Fruit fly (Drosophila melanogaster): ENCODE measurements around the gene CG3808.

Gene CG3808

dm6 chr3L:19044589-19045298 is 44.3 kb upstream of the CG3808 start:
- TF ChIP-seq Drgx (GFP tag; IDR thresholded peaks at IDR 0.05) (peak; percentile 8; the same call in 1 of the 2 replicates), CG12659 (GFP tag; optimal IDR thresholded peaks at IDR 0.05) (no peak), NK7.1 (GFP tag; optimal IDR thresholded peaks at IDR 0.05) (peak; percentile 14), zen (tag; optimal IDR thresholded peaks at IDR 0.05) (peak; percentile 22), crol (GFP tag; IDR thresholded peaks at IDR 0.05) (peak; percentile 61), cad (GFP tag; optimal IDR thresholded peaks at IDR 0.05) (peak; percentile 84), E2f2 (GFP tag; IDR thresholded peaks at IDR 0.05) (0 out of 2 replicates have a peak, but pooled peaks have one; percentile 6), CG15479 (GFP tag; optimal IDR thresholded peaks at IDR 0.05) (peak; percentile 82), CG31224 (GFP tag; IDR thresholded peaks at IDR 0.05) (0 out of 2 replicates have a peak, but pooled peaks have one; percentile 46), tna (GFP tag; IDR thresholded peaks at IDR 0.05; ENCODE audit: partially characterized antibody) (0 out of 2 replicates have a peak, but pooled peaks have one; percentile 53), CG31441 (GFP tag; IDR thresholded peaks at IDR 0.05) (no peak), sim (GFP tag; IDR thresholded peaks at IDR 0.05) (0 out of 2 replicates have a peak, but pooled peaks have one; percentile 25), sens-2 (GFP tag; IDR thresholded peaks at IDR 0.05) (no peak), CG16813 (GFP tag; IDR thresholded peaks at IDR 0.05; ENCODE audit: partially characterized antibody) (0 out of 3 replicates have a peak, but pooled peaks have one; percentile 16), sna (GFP tag; IDR thresholded peaks at IDR 0.05; ENCODE audit: partially characterized antibody) (0 out of 2 replicates have a peak, but pooled peaks have one; percentile 30), ssp (GFP tag; IDR thresholded peaks at IDR 0.05) (no peak), CG3065 (GFP tag; optimal IDR thresholded peaks at IDR 0.05) (no peak), Lim3 (GFP tag; IDR thresholded peaks at IDR 0.05) (no peak)

dm6 chr3L:19043464-19044034 is 43.1 kb upstream of the CG3808 start:
- peak; percentile 72 for TF ChIP-seq twi (tag; optimal IDR thresholded peaks at IDR 0.05)
- TF ChIP-seq Stat92E (GFP tag; optimal IDR thresholded peaks at IDR 0.05), result peak in 1 of 3 experiments; percentile 19
- peak; percentile 14 for TF ChIP-seq Med (GFP tag)
- peak; percentile 50 for TF ChIP-seq kni (GFP tag; optimal IDR thresholded peaks at IDR 0.05)
- TF ChIP-seq tll (GFP tag; optimal IDR thresholded peaks at IDR 0.05), result peak in 1 of 2 experiments; percentile 91
- no peak for TF ChIP-seq HLHmδ (GFP tag; optimal IDR thresholded peaks at IDR 0.05)
- peak; percentile 55 for TF ChIP-seq CG17385 (GFP tag; optimal IDR thresholded peaks at IDR 0.05)
- no peak for TF ChIP-seq slbo (GFP tag; IDR thresholded peaks at IDR 0.05)
- TF ChIP-seq zf30C (GFP tag; optimal IDR thresholded peaks at IDR 0.05), result peak; percentile 48
- TF ChIP-seq CG15479 (GFP tag; optimal IDR thresholded peaks at IDR 0.05), result peak; percentile 63
- no peak for TF ChIP-seq CG17829 (tag; optimal IDR thresholded peaks at IDR 0.05)
- TF ChIP-seq CG17186 (GFP tag; optimal IDR thresholded peaks at IDR 0.05), result no peak
- peak; percentile 54 for TF ChIP-seq sqz (GFP tag; optimal IDR thresholded peaks at IDR 0.05)
- peak; percentile 60 for TF ChIP-seq D19A (tag; optimal IDR thresholded peaks at IDR 0.05)
- peak in 1 of 2 experiments; percentile 63 for TF ChIP-seq eve (GFP tag; optimal IDR thresholded peaks at IDR 0.05)
- TF ChIP-seq CG8924 (tag; optimal IDR thresholded peaks at IDR 0.05), result peak; percentile 54
- TF ChIP-seq pros (GFP tag; optimal IDR thresholded peaks at IDR 0.05), result peak; percentile 69
- TF ChIP-seq cg (GFP tag; optimal IDR thresholded peaks at IDR 0.05), result peak; percentile 71
- TF ChIP-seq Ptx1 (GFP tag; IDR thresholded peaks at IDR 0.05), result no peak
- TF ChIP-seq CG2199 (GFP tag; IDR thresholded peaks at IDR 0.05), result peak; percentile 94; the same call in 2 of the 3 replicates
- peak; percentile 35 for TF ChIP-seq Kr (GFP tag; optimal IDR thresholded peaks at IDR 0.05)
- TF ChIP-seq sens (GFP tag), result peak; percentile 68
- TF ChIP-seq CG12769 (tag; optimal IDR thresholded peaks at IDR 0.05), result peak; percentile 48
- TF ChIP-seq zen (tag; optimal IDR thresholded peaks at IDR 0.05), result peak; percentile 77
- peak; percentile 41 for TF ChIP-seq grn (GFP tag; optimal IDR thresholded peaks at IDR 0.05)
- 0 out of 3 replicates have a peak, but pooled peaks have one; percentile 12 for TF ChIP-seq ci (GFP tag; IDR thresholded peaks at IDR 0.05)
- no peak for TF ChIP-seq CG2120 (GFP tag; optimal IDR thresholded peaks at IDR 0.05)
